Worm (Caenorhabditis elegans) whole organism, L1 larva: ENCODE measurements around the gene mdh-2.

ENCODE experiments used
- F16B12.6 ChIP-seq: fragments of 150-350 bp; optimal IDR thresholded peaks from 2 replicates; lab custom pipeline; 2014; ENCODE audit warnings: missing biosample characterization, missing genetic modification characterization
- aha-1 ChIP-seq: fragments of 150-350 bp; optimal IDR thresholded peaks from 2 replicates; lab custom pipeline; 2014; ENCODE audit warnings: missing biosample characterization, missing genetic modification characterization
- alr-1 ChIP-seq: fragments of 200-800 bp; sonication (Bioruptor generic); optimal IDR thresholded peaks from 2 replicates; lab custom pipeline; 2018; ENCODE audit warnings: borderline replicate concordance, mild to moderate bottlenecking, missing genetic modification characterization, missing compliant biosample characterization
- aly-2 ChIP-seq: fragments of 150-350 bp; optimal IDR thresholded peaks from 2 replicates; lab custom pipeline; 2014; ENCODE audit warnings: missing biosample characterization, missing genetic modification characterization
- blmp-1 ChIP-seq: fragments of 150-350 bp; optimal IDR thresholded peaks from 2 replicates; lab custom pipeline; 2014; ENCODE audit warnings: missing biosample characterization, missing genetic modification characterization
- ceh-82 ChIP-seq, 3 experiments: fragments of 150-350 bp in 1 of 3; sonication (generic microtip) in 2 of 3; optimal IDR thresholded peaks; 2 replicates each; lab custom pipeline; 2014 to 2017; ENCODE audit warnings: missing biosample characterization in 3 of 3, missing genetic modification characterization in 3 of 3
- ceh-88 ChIP-seq: fragments of 200-800 bp; sonication (Bioruptor generic); IDR thresholded peaks from 2 replicates; pipeline ENCODE4 v1.3.6; 2022; ENCODE audit warnings: missing genetic modification characterization, missing compliant biosample characterization
- dpl-1 ChIP-seq, 3 experiments: fragments of 150-350 bp in 2 of 3; sonication (generic microtip) in 1 of 3; optimal IDR thresholded peaks; 2 replicates each; lab custom pipeline; 2014 to 2017; ENCODE audit warnings: missing biosample characterization in 3 of 3, missing genetic modification characterization in 3 of 3, missing genetic modification reagents in 3 of 3
- dsc-1 ChIP-seq: sonication (generic microtip); optimal IDR thresholded peaks from 2 replicates; lab custom pipeline; 2016; ENCODE audit warnings: mild to moderate bottlenecking, missing genetic modification characterization, missing compliant biosample characterization
- efl-3 ChIP-seq: fragments of 200-800 bp; sonication (Bioruptor generic); optimal IDR thresholded peaks from 2 replicates; lab custom pipeline; 2018; ENCODE audit warnings: mild to moderate bottlenecking, missing genetic modification characterization, missing compliant biosample characterization
- egl-27 ChIP-seq, 2 experiments: fragments of 150-350 bp in 1 of 2; sonication (generic microtip); optimal IDR thresholded peaks; 3 replicates each; lab custom pipeline; 2017 to 2018; ENCODE audit warnings: missing biosample characterization in 2 of 2, missing genetic modification characterization in 2 of 2, missing genetic modification reagents in 2 of 2
- elt-2 ChIP-seq: sonication (generic microtip); optimal IDR thresholded peaks from 2 replicates; lab custom pipeline; 2016; ENCODE audit warnings: missing genetic modification characterization, mild to moderate bottlenecking, inconsistent platforms, missing compliant biosample characterization, missing genetic modification reagents
- elt-3 ChIP-seq, 6 experiments: fragments of 150-350 bp in 1 of 6; sonication (generic microtip); optimal IDR thresholded peaks; 2 replicates each; lab custom pipeline; 2017 to 2018; ENCODE audit warnings: missing biosample characterization in 6 of 6, missing genetic modification characterization in 6 of 6, inconsistent platforms in 1 of 6
- ets-5 ChIP-seq: fragments of 200-800 bp; sonication (Bioruptor generic); IDR thresholded peaks from 2 replicates; pipeline ENCODE4 v1.3.6; 2022; ENCODE audit warnings: missing genetic modification characterization, missing compliant biosample characterization
- fkh-10 ChIP-seq: sonication (generic microtip); optimal IDR thresholded peaks from 2 replicates; lab custom pipeline; 2017; ENCODE audit warnings: missing biosample characterization, missing genetic modification reagents, missing genetic modification characterization
- fkh-4 ChIP-seq: sonication (generic microtip); optimal IDR thresholded peaks from 2 replicates; lab custom pipeline; 2016; ENCODE audit warnings: missing compliant biosample characterization, missing genetic modification characterization, borderline replicate concordance
- fkh-8 ChIP-seq: sonication (generic microtip); optimal IDR thresholded peaks from 2 replicates; lab custom pipeline; 2016; ENCODE audit warnings: mild to moderate bottlenecking, missing genetic modification characterization, missing compliant biosample characterization
- hpl-2 ChIP-seq: fragments of 150-350 bp; optimal IDR thresholded peaks from 2 replicates; lab custom pipeline; 2014; ENCODE audit warnings: missing biosample characterization, missing genetic modification reagents, missing genetic modification characterization
- irx-1 ChIP-seq: sonication (generic microtip); optimal IDR thresholded peaks from 2 replicates; lab custom pipeline; 2016; ENCODE audit warnings: missing genetic modification characterization, missing compliant biosample characterization
- isw-1 ChIP-seq: fragments of 200-800 bp; sonication (Bioruptor generic); IDR thresholded peaks from 2 replicates; pipeline ENCODE4 v1.3.6; 2022; ENCODE audit warnings: missing genetic modification characterization, missing compliant biosample characterization
- jun-1 ChIP-seq: fragments of 150-350 bp; optimal IDR thresholded peaks from 2 replicates; lab custom pipeline; 2014; ENCODE audit warnings: missing biosample characterization, missing genetic modification reagents, missing genetic modification characterization
- lin-13 ChIP-seq: fragments of 150-350 bp; optimal IDR thresholded peaks from 2 replicates; lab custom pipeline; 2014; ENCODE audit warnings: missing biosample characterization, missing genetic modification reagents, missing genetic modification characterization
- lin-14 ChIP-seq: fragments of 200-800 bp; sonication (Bioruptor generic); optimal IDR thresholded peaks from 2 replicates; lab custom pipeline; 2018; ENCODE audit warnings: mild to moderate bottlenecking, missing genetic modification characterization, moderate library complexity, missing compliant biosample characterization
- lin-35 ChIP-seq, 2 experiments: fragments of 150-350 bp; optimal IDR thresholded peaks; 2 replicates each; lab custom pipeline; 2014; ENCODE audit warnings: missing biosample characterization in 2 of 2, missing genetic modification characterization in 2 of 2, missing genetic modification reagents in 2 of 2
- lin-39 ChIP-seq: fragments of 150-350 bp; optimal IDR thresholded peaks from 2 replicates; lab custom pipeline; 2014; ENCODE audit warnings: missing biosample characterization, missing genetic modification reagents, missing genetic modification characterization
- lir-3 ChIP-seq: sonication (generic microtip); optimal IDR thresholded peaks from 2 replicates; lab custom pipeline; 2016; ENCODE audit warnings: mild to moderate bottlenecking, missing genetic modification characterization, moderate library complexity, missing compliant biosample characterization; ENCODE audit not compliant: poor library complexity
- lsy-2 ChIP-seq, 2 experiments: fragments of 150-350 bp; optimal IDR thresholded peaks; 2 replicates each; lab custom pipeline; 2014; ENCODE audit warnings: missing biosample characterization in 2 of 2, missing genetic modification characterization in 2 of 2
- mdl-1 ChIP-seq, 2 experiments: fragments of 150-350 bp; optimal IDR thresholded peaks; 2 replicates each; lab custom pipeline; 2014 to 2017; ENCODE audit warnings: missing biosample characterization in 2 of 2, missing genetic modification characterization in 2 of 2, inconsistent platforms in 1 of 2
- mef-2 ChIP-seq: fragments of 150-350 bp; optimal IDR thresholded peaks from 2 replicates; lab custom pipeline; 2014; ENCODE audit warnings: missing biosample characterization, missing genetic modification characterization
- mep-1 ChIP-seq: fragments of 150-350 bp; optimal IDR thresholded peaks from 2 replicates; lab custom pipeline; 2014; ENCODE audit warnings: missing biosample characterization, missing genetic modification characterization
- nhr-12 ChIP-seq: sonication (generic microtip); optimal IDR thresholded peaks from 2 replicates; lab custom pipeline; 2017; ENCODE audit warnings: missing biosample characterization, missing genetic modification characterization
- nhr-20 ChIP-seq: sonication (generic microtip); optimal IDR thresholded peaks from 2 replicates; lab custom pipeline; 2016; ENCODE audit warnings: mild to moderate bottlenecking, missing genetic modification characterization, missing compliant biosample characterization
- nhr-47 ChIP-seq: sonication (generic microtip); optimal IDR thresholded peaks from 2 replicates; lab custom pipeline; 2016; ENCODE audit warnings: mild to moderate bottlenecking, missing genetic modification characterization, moderate library complexity, missing compliant biosample characterization
- nhr-71 ChIP-seq: sonication (generic microtip); optimal IDR thresholded peaks from 2 replicates; lab custom pipeline; 2016; ENCODE audit warnings: mild to moderate bottlenecking, missing genetic modification characterization, moderate library complexity, missing compliant biosample characterization
- nhr-77 ChIP-seq: fragments of 150-350 bp; optimal IDR thresholded peaks from 2 replicates; lab custom pipeline; 2014; ENCODE audit warnings: missing biosample characterization, missing genetic modification characterization
- nhr-85 ChIP-seq: sonication (generic microtip); peaks from one replicate; lab custom pipeline; 2016; ENCODE audit warnings: missing genetic modification characterization, inconsistent platforms, missing compliant biosample characterization
- nhr-90 ChIP-seq: sonication (generic microtip); optimal IDR thresholded peaks from 2 replicates; lab custom pipeline; 2016; ENCODE audit warnings: mild to moderate bottlenecking, missing genetic modification characterization, missing compliant biosample characterization; ENCODE audit not compliant: poor library complexity
- pag-3 ChIP-seq: sonication (generic microtip); optimal IDR thresholded peaks from 2 replicates; lab custom pipeline; 2017; ENCODE audit warnings: missing genetic modification characterization, mild to moderate bottlenecking, missing compliant biosample characterization, antibody characterized with exemption, borderline replicate concordance; ENCODE audit not compliant: insufficient read depth
- pax-3 ChIP-seq: fragments of 200-800 bp; sonication (Bioruptor generic); optimal IDR thresholded peaks from 2 replicates; lab custom pipeline; 2018; ENCODE audit warnings: mild to moderate bottlenecking, missing genetic modification characterization, moderate library complexity, missing compliant biosample characterization
- pqm-1 ChIP-seq: sonication (generic microtip); optimal IDR thresholded peaks from 3 replicates; lab custom pipeline; 2017; ENCODE audit warnings: missing biosample characterization, missing genetic modification characterization
- rnt-1 ChIP-seq: sonication (generic microtip); optimal IDR thresholded peaks from 2 replicates; lab custom pipeline; 2016; ENCODE audit warnings: mild to moderate bottlenecking, missing genetic modification characterization, moderate library complexity, missing compliant biosample characterization
- skn-1 ChIP-seq: fragments of 150-350 bp; optimal IDR thresholded peaks from 2 replicates; lab custom pipeline; 2014; ENCODE audit warnings: missing biosample characterization, missing genetic modification characterization
- snpc-4 ChIP-seq: fragments of 150-350 bp; optimal IDR thresholded peaks from 2 replicates; lab custom pipeline; 2014; ENCODE audit warnings: missing biosample characterization, missing genetic modification characterization
- snu-23 ChIP-seq: sonication (generic microtip); optimal IDR thresholded peaks from 2 replicates; lab custom pipeline; 2016; ENCODE audit warnings: missing genetic modification characterization, missing compliant biosample characterization
- sox-4 ChIP-seq: sonication (generic microtip); optimal IDR thresholded peaks from 2 replicates; lab custom pipeline; 2016; ENCODE audit warnings: missing genetic modification characterization, missing compliant biosample characterization
- sup-37 ChIP-seq: fragments of 200-800 bp; sonication (Bioruptor generic); optimal IDR thresholded peaks from 2 replicates; lab custom pipeline; 2018; ENCODE audit warnings: mild to moderate bottlenecking, missing genetic modification characterization, missing compliant biosample characterization
- swsn-7 ChIP-seq: sonication (generic microtip); optimal IDR thresholded peaks from 2 replicates; lab custom pipeline; 2016; ENCODE audit warnings: missing genetic modification characterization, missing compliant biosample characterization
- tbx-2 ChIP-seq: sonication (generic microtip); optimal IDR thresholded peaks from 2 replicates; lab custom pipeline; 2016; ENCODE audit warnings: missing genetic modification characterization, missing compliant biosample characterization
- unc-130 ChIP-seq: fragments of 150-350 bp; optimal IDR thresholded peaks from 2 replicates; lab custom pipeline; 2017; ENCODE audit warnings: missing biosample characterization, missing genetic modification characterization, inconsistent platforms
- unc-30 ChIP-seq: sonication (generic microtip); optimal IDR thresholded peaks from 2 replicates; lab custom pipeline; 2017; ENCODE audit warnings: missing biosample characterization, missing genetic modification characterization
- unc-86 ChIP-seq: sonication (generic microtip); optimal IDR thresholded peaks from 2 replicates; lab custom pipeline; 2016; ENCODE audit warnings: missing genetic modification characterization, missing compliant biosample characterization
- ztf-4 ChIP-seq: fragments of 150-350 bp; optimal IDR thresholded peaks from 2 replicates; lab custom pipeline; 2014; ENCODE audit warnings: missing biosample characterization, missing genetic modification characterization

The mdh-2 gene

ce11 chrIII:6608101-6608672 is at the start of gene mdh-2, which contains the start of gene F20H11.4:
Gene mdh-2, minus strand, starts transcription at chrIII:6608106.
Gene F20H11.4, plus strand, starts transcription at chrIII:6608622.
- peak; percentile 95 to 97 (median 95) for TF ChIP-seq dpl-1 (GFP tag; optimal IDR thresholded peaks at IDR 0.05; lab: Kevin White, UChicago)
- peak; percentile 64 to 90 (median 78) for TF ChIP-seq ceh-82 (tag; optimal IDR thresholded peaks at IDR 0.05; lab: Kevin White, UChicago)
- TF ChIP-seq blmp-1 (tag; lab: Kevin White, UChicago), result peak; percentile 67
- TF ChIP-seq hpl-2 (GFP tag; lab: Kevin White, UChicago), result peak; percentile 23
- TF ChIP-seq pax-3 (tag; lab: Kevin White, UChicago), result peak; percentile 9
- no peak for TF ChIP-seq fkh-4 (tag; lab: Kevin White, UChicago)
- peak; percentile 72 for TF ChIP-seq fkh-8
- TF ChIP-seq elt-3 (tag; optimal IDR thresholded peaks at IDR 0.05; lab: Kevin White, UChicago), result peak in 2 of 6 experiments; percentile 65 to 78
- no peak for TF ChIP-seq sup-37 (GFP tag; lab: Kevin White, UChicago)
- peak; percentile 92 for TF ChIP-seq nhr-85 (tag; lab: Kevin White, UChicago)
- no peak for TF ChIP-seq ets-5
- peak; percentile 86 to 93 for TF ChIP-seq lsy-2 (tag; optimal IDR thresholded peaks at IDR 0.05; lab: Kevin White, UChicago)
- TF ChIP-seq unc-130 (tag; lab: Kevin White, UChicago), result peak; percentile 57
- TF ChIP-seq nhr-90, result peak; percentile 82
- peak; percentile 27 for TF ChIP-seq ztf-4 (tag; lab: Kevin White, UChicago)
- TF ChIP-seq aly-2 (tag; lab: Kevin White, UChicago), result peak; percentile 28
- TF ChIP-seq pqm-1, result no peak
- peak; percentile 82 for TF ChIP-seq swsn-7 (tag; lab: Kevin White, UChicago)
- TF ChIP-seq alr-1 (tag; lab: Kevin White, UChicago), result no peak
- no peak for TF ChIP-seq unc-30 (tag; lab: Kevin White, UChicago)
- no peak for TF ChIP-seq efl-3
- TF ChIP-seq irx-1 (tag; lab: Kevin White, UChicago), result peak; percentile 69
- TF ChIP-seq sox-4, result peak; percentile 31
- no peak for TF ChIP-seq pag-3 (tag; lab: Kevin White, UChicago)
- peak; percentile 84 for TF ChIP-seq mep-1
- no peak for TF ChIP-seq mef-2 (tag; lab: Kevin White, UChicago)
- TF ChIP-seq lir-3, result peak; percentile 68
- peak in 1 of 2 experiments; percentile 86 for TF ChIP-seq mdl-1 (tag; optimal IDR thresholded peaks at IDR 0.05; lab: Kevin White, UChicago)
- no peak for TF ChIP-seq aha-1 (tag; lab: Kevin White, UChicago)
- TF ChIP-seq tbx-2 (tag; lab: Kevin White, UChicago), result peak; percentile 87
- peak; percentile 61 for TF ChIP-seq snpc-4
- TF ChIP-seq nhr-71 (tag; lab: Kevin White, UChicago), result peak; percentile 91
- peak; percentile 74 for TF ChIP-seq isw-1 (GFP tag; lab: Robert Waterston, UW)
- peak; percentile 63 for TF ChIP-seq unc-86 (tag; lab: Kevin White, UChicago)
- TF ChIP-seq F16B12.6 (tag; lab: Kevin White, UChicago), result peak; percentile 63
- TF ChIP-seq skn-1 (tag; lab: Kevin White, UChicago), result peak; percentile 88
- peak; percentile 91 for TF ChIP-seq snu-23 (GFP tag; lab: Kevin White, UChicago)
- TF ChIP-seq nhr-20, result peak; percentile 87
- TF ChIP-seq jun-1 (tag; lab: Kevin White, UChicago), result peak; percentile 63
- TF ChIP-seq egl-27 (tag; optimal IDR thresholded peaks at IDR 0.05; lab: Kevin White, UChicago), result no peak
- TF ChIP-seq nhr-77, result peak; percentile 63
- peak; percentile 86 for TF ChIP-seq rnt-1 (tag; lab: Kevin White, UChicago)
- peak; percentile 9 for TF ChIP-seq elt-2 (tag; lab: Kevin White, UChicago)
- peak; percentile 87 for TF ChIP-seq nhr-47 (tag; lab: Kevin White, UChicago)
- TF ChIP-seq lin-14 (GFP tag; lab: Kevin White, UChicago), result peak; percentile 83
- no peak; the same call in 1 of the 2 replicates for TF ChIP-seq ceh-88 (GFP tag; lab: Robert Waterston, UW)
- peak; percentile 97 to 98 for TF ChIP-seq lin-35 (GFP tag; optimal IDR thresholded peaks at IDR 0.05; lab: Kevin White, UChicago)
- TF ChIP-seq fkh-10, result no peak
- no peak for TF ChIP-seq lin-39 (tag; lab: Kevin White, UChicago)
- peak; percentile 80 for TF ChIP-seq lin-13 (GFP tag; lab: Kevin White, UChicago)
- TF ChIP-seq nhr-12 (tag; lab: Kevin White, UChicago), result no peak
- peak; percentile 62 for TF ChIP-seq dsc-1 (tag; lab: Kevin White, UChicago)
